Fruit fly (Drosophila melanogaster) whole organism, adult: ENCODE results near the gene CG2691.

Experiments
- CG11617 ChIP-seq: fragments of 200-800 bp; sonication (Bioruptor generic); optimal IDR thresholded peaks from 2 replicates; lab custom pipeline; 2017; ENCODE audit warnings: mild to moderate bottlenecking, missing biosample characterization, missing genetic modification reagents, missing genetic modification characterization
- CG12768 ChIP-seq: fragments of 200-800 bp; sonication (Bioruptor generic); optimal IDR thresholded peaks from 2 replicates; lab custom pipeline; 2017; ENCODE audit warnings: missing biosample characterization, missing genetic modification characterization, mild to moderate bottlenecking, moderate library complexity, missing genetic modification reagents
- CG14711 ChIP-seq: fragments of 200-800 bp; sonication (Bioruptor generic); optimal IDR thresholded peaks from 2 replicates; lab custom pipeline; 2018; ENCODE audit warnings: missing biosample characterization, mild to moderate bottlenecking, missing genetic modification characterization, moderate library complexity
- CG1620 ChIP-seq: fragments of 200-800 bp; sonication (Bioruptor generic); optimal IDR thresholded peaks from 2 replicates; lab custom pipeline; 2016; ENCODE audit warnings: missing biosample characterization, missing genetic modification characterization
- CG33017 ChIP-seq: fragments of 200-800 bp; sonication (Bioruptor generic); optimal IDR thresholded peaks from 2 replicates; lab custom pipeline; 2018; ENCODE audit warnings: missing biosample characterization, mild to moderate bottlenecking, missing genetic modification characterization, moderate library complexity
- CG5204 ChIP-seq: fragments of 200-800 bp; sonication (Bioruptor generic); optimal IDR thresholded peaks from 2 replicates; lab custom pipeline; 2016; ENCODE audit warnings: missing biosample characterization, missing genetic modification characterization
- CG7045 ChIP-seq: fragments of 200-800 bp; sonication (Bioruptor generic); optimal IDR thresholded peaks from 2 replicates; lab custom pipeline; 2017; ENCODE audit warnings: missing biosample characterization, mild to moderate bottlenecking, missing genetic modification characterization
- CG7101 ChIP-seq: fragments of 200-800 bp; sonication (Bioruptor generic); optimal IDR thresholded peaks from 2 replicates; lab custom pipeline; 2018; ENCODE audit warnings: missing biosample characterization, mild to moderate bottlenecking, missing genetic modification characterization, moderate library complexity
- Clk ChIP-seq: fragments of 200-800 bp; sonication (Bioruptor generic); optimal IDR thresholded peaks from 2 replicates; lab custom pipeline; 2017; ENCODE audit warnings: missing biosample characterization, missing genetic modification characterization
- Crg-1 ChIP-seq: fragments of 200-800 bp; sonication (Bioruptor generic); optimal IDR thresholded peaks from 2 replicates; lab custom pipeline; 2016; ENCODE audit warnings: missing biosample characterization, missing genetic modification characterization
- Hr96 ChIP-seq: fragments of 200-800 bp; sonication (Bioruptor generic); optimal IDR thresholded peaks from 2 replicates; lab custom pipeline; 2016; ENCODE audit warnings: missing biosample characterization, missing genetic modification characterization
- Mnt ChIP-seq: fragments of 200-800 bp; sonication (Bioruptor generic); optimal IDR thresholded peaks from 2 replicates; lab custom pipeline; 2016; ENCODE audit warnings: missing biosample characterization, mild to moderate bottlenecking, missing genetic modification characterization
- bab1 ChIP-seq: fragments of 200-800 bp; sonication (Bioruptor generic); optimal IDR thresholded peaks from 3 replicates; lab custom pipeline; 2019; ENCODE audit warnings: missing biosample characterization, mild to moderate bottlenecking, missing genetic modification characterization, moderate library complexity
- cic ChIP-seq: fragments of 200-800 bp; sonication (Bioruptor generic); optimal IDR thresholded peaks from 2 replicates; lab custom pipeline; 2017; ENCODE audit warnings: missing biosample characterization, mild to moderate bottlenecking, missing genetic modification characterization, moderate library complexity
- cnc ChIP-seq, 2 experiments: fragments of >200 bp; optimal IDR thresholded peaks; 2 replicates each; lab custom pipeline; 2017
- kay ChIP-seq: fragments of 200-800 bp; sonication (Bioruptor generic); peaks from one replicate; lab custom pipeline; 2016; ENCODE audit warnings: missing biosample characterization, missing genetic modification characterization, borderline replicate concordance
- ovo ChIP-seq: fragments of 200-800 bp; sonication (Bioruptor generic); optimal IDR thresholded peaks from 2 replicates; lab custom pipeline; 2016; ENCODE audit warnings: missing biosample characterization, missing genetic modification characterization
- pad ChIP-seq: fragments of 200-800 bp; sonication (Bioruptor generic); optimal IDR thresholded peaks from 3 replicates; lab custom pipeline; 2017; ENCODE audit warnings: missing biosample characterization, missing genetic modification characterization, mild to moderate bottlenecking, moderate library complexity, missing genetic modification reagents
- tj ChIP-seq: fragments of 200-800 bp; sonication (Bioruptor generic); optimal IDR thresholded peaks from 3 replicates; lab custom pipeline; 2017; ENCODE audit warnings: missing biosample characterization, mild to moderate bottlenecking, missing genetic modification characterization, moderate library complexity
- toe ChIP-seq: fragments of 200-800 bp; sonication (Bioruptor generic); optimal IDR thresholded peaks from 2 replicates; lab custom pipeline; 2016; ENCODE audit warnings: missing biosample characterization, missing genetic modification characterization

Gene CG2691

dm6 chrX:13625888-13626578, 1.8 kb upstream of the CG2691 start:
- TF ChIP-seq cic (GFP tag; lab: Kevin White, UChicago) (no peak), CG7045 (no peak), kay (GFP tag; lab: Kevin White, UChicago) (no peak), ovo (GFP tag; lab: Kevin White, UChicago) (no peak), CG7101 (tag; lab: Kevin White, UChicago) (no peak), toe (GFP tag; lab: Kevin White, UChicago) (no peak), CG1620 (GFP tag; lab: Kevin White, UChicago) (no peak), bab1 (GFP tag; lab: Kevin White, UChicago) (no peak), CG5204 (GFP tag; lab: Kevin White, UChicago) (no peak), Crg-1 (GFP tag; lab: Kevin White, UChicago) (no peak), CG14711 (no peak), CG12768 (GFP tag; lab: Kevin White, UChicago) (no peak), CG11617 (GFP tag; lab: Kevin White, UChicago) (no peak), CG33017 (tag; lab: Kevin White, UChicago) (no peak), Hr96 (GFP tag; lab: Kevin White, UChicago) (no peak)

DNA sequence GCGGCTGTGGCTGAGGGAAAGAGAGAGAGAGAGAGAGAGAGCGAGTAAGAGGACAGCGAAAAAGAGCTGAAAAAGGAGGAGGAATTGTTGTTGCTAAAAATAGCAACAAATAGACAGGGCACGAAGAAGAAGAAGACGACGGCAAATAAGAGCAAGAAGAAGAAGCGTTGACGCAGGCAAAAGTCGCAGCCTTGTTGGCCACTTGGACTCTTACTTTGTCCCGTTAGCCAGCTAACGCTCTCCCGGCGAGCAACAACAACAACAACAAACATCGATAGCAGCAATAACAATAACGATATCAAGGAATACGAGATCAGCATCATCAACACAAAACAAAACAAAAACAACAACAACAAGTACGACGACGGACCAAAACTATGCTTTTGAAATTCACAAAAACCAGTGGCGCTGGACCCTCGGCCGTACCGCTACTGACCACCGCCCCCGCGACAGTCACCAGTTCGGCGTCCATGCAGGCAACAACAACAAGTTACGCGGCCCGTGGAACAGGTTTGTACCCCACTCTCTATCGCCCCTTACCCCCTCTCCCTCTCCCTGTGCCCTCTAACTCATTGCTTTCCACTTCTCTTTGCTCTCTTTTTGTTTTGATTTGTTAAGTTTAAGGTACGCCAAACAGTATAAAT, 994 bp upstream of the CG2691 start:
- TF ChIP-seq ovo (GFP tag; lab: Kevin White, UChicago) (peak; percentile 29), CG7045 (no peak), pad (GFP tag; lab: Kevin White, UChicago) (peak; percentile 63), tj (peak; percentile 67)

- TF ChIP-seq Crg-1 (GFP tag; lab: Kevin White, UChicago) (peak; percentile 82), cnc (optimal IDR thresholded peaks at IDR 0.05; lab: Kevin White, UChicago) (no peak), CG11617 (GFP tag; lab: Kevin White, UChicago) (peak; percentile 90), ovo (GFP tag; lab: Kevin White, UChicago) (peak; percentile 69), cic (GFP tag; lab: Kevin White, UChicago) (no peak), CG5204 (GFP tag; lab: Kevin White, UChicago) (no peak), kay (GFP tag; lab: Kevin White, UChicago) (no peak), Hr96 (GFP tag; lab: Kevin White, UChicago) (no peak), bab1 (GFP tag; lab: Kevin White, UChicago) (peak; percentile 92), CG14711 (peak; percentile 85), CG1620 (GFP tag; lab: Kevin White, UChicago) (peak; percentile 95), CG33017 (tag; lab: Kevin White, UChicago) (peak; percentile 77), Clk (GFP tag; lab: Kevin White, UChicago) (no peak), Mnt (GFP tag; lab: Kevin White, UChicago) (peak; percentile 75), CG7101 (tag; lab: Kevin White, UChicago) (peak; percentile 93), CG12768 (GFP tag; lab: Kevin White, UChicago) (peak; percentile 6), CG7045 (peak; percentile 8), tj (peak; percentile 73), pad (GFP tag; lab: Kevin White, UChicago) (peak; percentile 64), toe (GFP tag; lab: Kevin White, UChicago) (peak; percentile 77)
These were observed 7.7 kb downstream of the CG2691 start, which contains the start of the genes tth and Tango2 for dm6 chrX:13616417-13617050. TSS of gene tth (minus strand) at chrX:13616586. TSS of gene Tango2 (plus strand) at chrX:13616989.

- TF ChIP-seq ovo (GFP tag; lab: Kevin White, UChicago) (no peak), Mnt (GFP tag; lab: Kevin White, UChicago) (peak; percentile 10)
These were observed 8.2 kb downstream of the CG2691 start for dm6 chrX:13615992-13616391.

dm6 chrX:13611884-13612283, 12.3 kb downstream of the CG2691 start, which contains the start of the genes Ndc80 and BthD:
TSS of gene Ndc80 (minus strand) at chrX:13612062.
TSS of gene BthD (plus strand) at chrX:13612131.
- TF ChIP-seq ovo (GFP tag; lab: Kevin White, UChicago) (no peak), tj (no peak), pad (GFP tag; lab: Kevin White, UChicago) (no peak), CG33017 (tag; lab: Kevin White, UChicago) (no peak), cic (GFP tag; lab: Kevin White, UChicago) (no peak), CG11617 (GFP tag; lab: Kevin White, UChicago) (no peak), cnc (optimal IDR thresholded peaks at IDR 0.05; lab: Kevin White, UChicago) (no peak), bab1 (GFP tag; lab: Kevin White, UChicago) (peak; percentile 5)

dm6 chrX:13605942-13606491, 18.2 kb downstream of the CG2691 start:
- TF ChIP-seq bab1 (GFP tag; lab: Kevin White, UChicago) (peak; percentile 39), CG7101 (tag; lab: Kevin White, UChicago) (no peak), Mnt (GFP tag; lab: Kevin White, UChicago) (no peak)
